Worm (Caenorhabditis elegans): ENCODE data around the gene R08A2.9.

DNA sequence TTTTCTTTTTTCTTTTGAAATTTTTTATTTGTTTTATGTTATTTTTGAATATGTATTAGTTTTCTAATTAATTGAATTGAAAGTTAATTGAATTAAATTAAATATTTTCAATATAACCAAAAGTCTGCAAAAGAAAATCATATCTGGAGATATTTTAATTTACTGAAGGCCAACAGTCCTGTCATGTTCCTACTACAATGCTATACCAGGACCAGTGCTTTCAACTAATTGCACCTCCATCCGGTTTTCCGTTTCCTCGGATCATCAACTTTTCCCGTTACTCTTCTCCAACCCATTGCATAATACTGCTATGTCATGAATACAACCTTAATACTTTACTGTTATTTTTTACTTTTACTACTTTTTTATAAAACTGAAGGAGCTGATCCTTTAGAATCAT, 4.3 kb downstream of the R08A2.9 start, which contains the start of gene R08A2.5:
- TF ChIP-seq ama-1 (optimal IDR thresholded peaks at IDR 0.05) (no peak), pes-1 (GFP tag; IDR thresholded peaks at IDR 0.05) (no peak)
